Fruit fly (Drosophila melanogaster) whole organism, larva: Measurements from ENCODE around the gene Zip89B.

Experiments used
- noc ChIP-seq: fragments of 200-800 bp; sonication (Bioruptor generic); optimal IDR thresholded peaks from 3 replicates; lab custom pipeline; 2019; ENCODE audit warnings: missing biosample characterization, mild to moderate bottlenecking, missing genetic modification characterization, moderate library complexity

Zip89B gene

dm6 chr3R:16305185-16305989 is at the start of gene Zip89B:
Zip89B (plus strand) TSS chr3R:16305758.
- no peak for TF ChIP-seq noc (tag; lab: Kevin White, UChicago)

- TF ChIP-seq noc (tag; lab: Kevin White, UChicago), result no peak
Observed at dm6 chr3R:16256135-16256534, 49.4 kb upstream of the Zip89B start.

- no peak for TF ChIP-seq noc (tag; lab: Kevin White, UChicago)
Observed at dm6 chr3R:16257346-16257745, 48.2 kb upstream of the Zip89B start.

- TF ChIP-seq noc (tag; lab: Kevin White, UChicago), result no peak
Observed at dm6 chr3R:16260385-16261169, 45.0 kb upstream of the Zip89B start.

- no peak for TF ChIP-seq noc (tag; lab: Kevin White, UChicago)
Observed at dm6 chr3R:16263522-16264305, 41.8 kb upstream of the Zip89B start, which contains the start of the genes bor and asun. bor (minus strand) TSS chr3R:16264115. asun (plus strand) TSS chr3R:16264271.

dm6 chr3R:16266712-16267111 is 38.8 kb upstream of the Zip89B start, which contains the start of gene Mst89B:
Mst89B (plus strand) TSS chr3R:16267012.
- TF ChIP-seq noc (tag; lab: Kevin White, UChicago), result no peak

- TF ChIP-seq noc (tag; lab: Kevin White, UChicago), result no peak
Observed at dm6 chr3R:16272185-16272584, 33.4 kb upstream of the Zip89B start, which contains the start of the genes Mat89Ba and gish. Mat89Ba (minus strand) TSS chr3R:16272415. gish (plus strand) TSS chr3R:16272452.

- TF ChIP-seq noc (tag; lab: Kevin White, UChicago), result no peak
Observed at dm6 chr3R:16272754-16273502, 32.6 kb upstream of the Zip89B start.

dm6 chr3R:16273503-16274131 is 31.9 kb upstream of the Zip89B start:
- TF ChIP-seq noc (tag; lab: Kevin White, UChicago), result no peak

dm6 chr3R:16274534-16274933 is 31.0 kb upstream of the Zip89B start:
- no peak for TF ChIP-seq noc (tag; lab: Kevin White, UChicago)

dm6 chr3R:16275329-16275728 is 30.2 kb upstream of the Zip89B start:
- peak; percentile 19 for TF ChIP-seq noc (tag; lab: Kevin White, UChicago)

- no peak for TF ChIP-seq noc (tag; lab: Kevin White, UChicago)
Observed at dm6 chr3R:16275890-16276619, 29.5 kb upstream of the Zip89B start.

dm6 chr3R:16276992-16277391 is 28.6 kb upstream of the Zip89B start:
- TF ChIP-seq noc (tag; lab: Kevin White, UChicago), result peak; percentile 27

dm6 chr3R:16277543-16277942 is 28.0 kb upstream of the Zip89B start:
- TF ChIP-seq noc (tag; lab: Kevin White, UChicago), result no peak
